Fruit fly (Drosophila melanogaster) whole organism, embryonic: ENCODE results near the gene CG42449.
A peak's percentile ranks its signal among the peaks of the same experiment; 100 is the strongest.

Experiments used
- Blimp-1 ChIP-seq: fragments of 200-800 bp; sonication (Bioruptor generic); optimal IDR thresholded peaks from 3 replicates; lab custom pipeline; 2018; ENCODE audit warnings: missing biosample characterization, missing genetic modification characterization, mild to moderate bottlenecking, moderate library complexity, missing genetic modification reagents
- CG10366 ChIP-seq: fragments of 200-800 bp; sonication (Bioruptor generic); IDR thresholded peaks from 2 replicates; pipeline ENCODE4 v1.3.6; 2022; ENCODE audit warnings: missing biosample characterization, missing genetic modification characterization
- CG10462 ChIP-seq: fragments of 200-800 bp; sonication (Bioruptor generic); optimal IDR thresholded peaks from 2 replicates; lab custom pipeline; 2016; ENCODE audit warnings: missing biosample characterization, missing genetic modification characterization
- CG12942 ChIP-seq: fragments of 200-800 bp; sonication (Bioruptor generic); optimal IDR thresholded peaks from 3 replicates; lab custom pipeline; 2016; ENCODE audit warnings: missing biosample characterization, missing genetic modification characterization
- CG14667 ChIP-seq: fragments of 200-800 bp; sonication (Bioruptor generic); IDR thresholded peaks from 2 replicates; pipeline ENCODE4 v1.3.6; 2022; ENCODE audit warnings: missing biosample characterization, missing genetic modification characterization
- CG15479 ChIP-seq: fragments of 200-800 bp; sonication (Bioruptor generic); optimal IDR thresholded peaks from 3 replicates; lab custom pipeline; 2019; ENCODE audit warnings: missing biosample characterization, mild to moderate bottlenecking, missing genetic modification characterization, moderate library complexity
- CG18262 ChIP-seq: fragments of 200-800 bp; optimal IDR thresholded peaks from 3 replicates; lab custom pipeline; 2019; ENCODE audit warnings: missing biosample characterization, mild to moderate bottlenecking, missing genetic modification characterization, moderate library complexity
- CG1832 ChIP-seq: fragments of 200-800 bp; sonication (Bioruptor generic); optimal IDR thresholded peaks from 2 replicates; lab custom pipeline; 2017; ENCODE audit warnings: missing biosample characterization, mild to moderate bottlenecking, missing genetic modification characterization, inconsistent platforms
- CG2199 ChIP-seq: fragments of 200-800 bp; sonication (Bioruptor generic); IDR thresholded peaks from 3 replicates; pipeline ENCODE4 v1.3.6; 2022; ENCODE audit warnings: missing biosample characterization, missing genetic modification characterization
- CG34224 ChIP-seq: fragments of 200-800 bp; sonication (Bioruptor generic); IDR thresholded peaks from 3 replicates; pipeline ENCODE4 v1.3.6; 2022; ENCODE audit warnings: missing biosample characterization, missing genetic modification characterization; ENCODE audit not compliant: partially characterized antibody
- CG34376 ChIP-seq: fragments of 200-800 bp; sonication (Bioruptor generic); optimal IDR thresholded peaks from 2 replicates; lab custom pipeline; 2018; ENCODE audit warnings: missing biosample characterization, mild to moderate bottlenecking, missing genetic modification characterization
- CG5245 ChIP-seq: fragments of 200-800 bp; sonication (Bioruptor generic); optimal IDR thresholded peaks from 3 replicates; lab custom pipeline; 2016; ENCODE audit warnings: missing biosample characterization, missing genetic modification characterization
- CG6683 ChIP-seq: fragments of 200-800 bp; sonication (Bioruptor generic); optimal IDR thresholded peaks from 2 replicates; lab custom pipeline; 2017; ENCODE audit warnings: missing biosample characterization, mild to moderate bottlenecking, missing genetic modification characterization, missing genetic modification reagents
- CG8281 ChIP-seq: fragments of 200-800 bp; sonication (Bioruptor generic); optimal IDR thresholded peaks from 2 replicates; lab custom pipeline; 2018; ENCODE audit warnings: missing biosample characterization, mild to moderate bottlenecking, missing genetic modification characterization, moderate library complexity
- CG9817 ChIP-seq: fragments of 200-800 bp; sonication (Bioruptor generic); optimal IDR thresholded peaks from 2 replicates; lab custom pipeline; 2018; ENCODE audit warnings: missing biosample characterization, mild to moderate bottlenecking, missing genetic modification characterization, moderate library complexity
- CTCF ChIP-seq: fragments of 200-800 bp; sonication (Bioruptor generic); optimal IDR thresholded peaks from 2 replicates; lab custom pipeline; 2017; ENCODE audit warnings: missing biosample characterization, mild to moderate bottlenecking, missing genetic modification characterization, moderate library complexity
- Chrac-16 ChIP-seq: fragments of 200-800 bp; sonication (Bioruptor generic); optimal IDR thresholded peaks from 3 replicates; lab custom pipeline; 2016; ENCODE audit warnings: missing biosample characterization, missing genetic modification characterization
- Deaf1 ChIP-seq: fragments of 200-800 bp; optimal IDR thresholded peaks from 3 replicates; lab custom pipeline; 2019; ENCODE audit warnings: missing biosample characterization, mild to moderate bottlenecking, missing genetic modification characterization, moderate library complexity
- Doc2 ChIP-seq: fragments of 200-800 bp; sonication (Bioruptor generic); IDR thresholded peaks from 2 replicates; pipeline ENCODE4 v1.3.6; 2022; ENCODE audit warnings: missing biosample characterization, missing genetic modification characterization
- HLH3B ChIP-seq: fragments of 200-800 bp; sonication (Bioruptor generic); IDR thresholded peaks from 2 replicates; pipeline ENCODE4 v1.3.6; 2022; ENCODE audit warnings: missing biosample characterization, missing genetic modification characterization
- Mad ChIP-seq: fragments of 200-800 bp; sonication (Bioruptor generic); optimal IDR thresholded peaks from 2 replicates; lab custom pipeline; 2016; ENCODE audit warnings: missing biosample characterization, missing genetic modification characterization
- Med ChIP-seq: fragments of 200-800 bp; sonication (Bioruptor generic); peaks from one replicate; lab custom pipeline; 2016; ENCODE audit warnings: missing biosample characterization, missing genetic modification characterization, mild to moderate bottlenecking, inconsistent platforms, moderate library complexity
- Neu2 ChIP-seq: fragments of 200-800 bp; sonication (Bioruptor generic); optimal IDR thresholded peaks from 3 replicates; lab custom pipeline; 2016; ENCODE audit warnings: missing biosample characterization, missing genetic modification characterization, borderline replicate concordance
- Nf-YA ChIP-seq: fragments of 200-800 bp; sonication (Bioruptor generic); IDR thresholded peaks from 2 replicates; pipeline ENCODE4 v1.3.6; 2022; ENCODE audit warnings: missing biosample characterization, missing genetic modification characterization
- Oaz ChIP-seq: fragments of 200-800 bp; sonication (Bioruptor generic); IDR thresholded peaks from 2 replicates; pipeline ENCODE4 v1.3.6; 2022; ENCODE audit warnings: missing biosample characterization, missing genetic modification characterization
- Opbp ChIP-seq: fragments of 200-800 bp; sonication (Bioruptor generic); IDR thresholded peaks from 3 replicates; pipeline ENCODE4 v1.3.6; 2022; ENCODE audit warnings: missing biosample characterization, missing genetic modification characterization; ENCODE audit not compliant: partially characterized antibody
- Poxn ChIP-seq: fragments of 200-800 bp; sonication (Bioruptor generic); IDR thresholded peaks from 2 replicates; pipeline ENCODE4 v1.3.6; 2022; ENCODE audit warnings: missing biosample characterization, missing genetic modification characterization
- YL-1 ChIP-seq: fragments of 200-800 bp; sonication (Bioruptor generic); optimal IDR thresholded peaks from 3 replicates; lab custom pipeline; 2017; ENCODE audit warnings: missing biosample characterization, mild to moderate bottlenecking, missing genetic modification characterization
- al ChIP-seq: fragments of 200-800 bp; sonication (Bioruptor generic); IDR thresholded peaks from 2 replicates; pipeline ENCODE4 v1.3.6; 2022; ENCODE audit warnings: missing biosample characterization, missing genetic modification characterization
- cas ChIP-seq: fragments of 200-800 bp; sonication (Bioruptor generic); IDR thresholded peaks from 2 replicates; pipeline ENCODE4 v1.3.6; 2022; ENCODE audit warnings: missing biosample characterization, missing genetic modification characterization
- cg ChIP-seq: fragments of 200-800 bp; sonication (Bioruptor generic); optimal IDR thresholded peaks from 3 replicates; lab custom pipeline; 2019; ENCODE audit warnings: missing biosample characterization, mild to moderate bottlenecking, missing genetic modification characterization, moderate library complexity
- crc ChIP-seq: fragments of 200-800 bp; sonication (Bioruptor generic); optimal IDR thresholded peaks from 2 replicates; lab custom pipeline; 2016; ENCODE audit warnings: missing biosample characterization, missing genetic modification characterization
- danr ChIP-seq: fragments of 200-800 bp; sonication (Bioruptor generic); IDR thresholded peaks from 2 replicates; pipeline ENCODE4 v1.3.6; 2022; ENCODE audit warnings: missing biosample characterization, missing genetic modification characterization
- dpn ChIP-seq, 2 experiments: fragments of 200-800 bp; sonication (Bioruptor generic); optimal IDR thresholded peaks; 3 replicates each; lab custom pipeline; 2016; ENCODE audit warnings: missing biosample characterization in 2 of 2, missing genetic modification characterization in 2 of 2
- grn ChIP-seq: fragments of 200-800 bp; sonication (Bioruptor generic); optimal IDR thresholded peaks from 3 replicates; lab custom pipeline; 2017; ENCODE audit warnings: missing biosample characterization, missing genetic modification characterization
- kni ChIP-seq: fragments of 200-800 bp; sonication (Bioruptor generic); optimal IDR thresholded peaks from 3 replicates; lab custom pipeline; 2017; ENCODE audit warnings: mild to moderate bottlenecking, missing biosample characterization, missing genetic modification reagents, missing genetic modification characterization
- maf-S ChIP-seq: fragments of 200-800 bp; sonication (Bioruptor generic); optimal IDR thresholded peaks from 2 replicates; lab custom pipeline; 2016; ENCODE audit warnings: missing biosample characterization, missing genetic modification characterization
- onecut ChIP-seq: fragments of 200-800 bp; sonication (Bioruptor generic); IDR thresholded peaks from 2 replicates; pipeline ENCODE4 v1.3.6; 2022; ENCODE audit warnings: missing biosample characterization, missing genetic modification characterization
- pb ChIP-seq: fragments of 200-800 bp; sonication (Bioruptor generic); optimal IDR thresholded peaks from 3 replicates; lab custom pipeline; 2016; ENCODE audit warnings: missing biosample characterization, missing genetic modification characterization
- pho ChIP-seq: fragments of 200-800 bp; sonication (Bioruptor generic); optimal IDR thresholded peaks from 2 replicates; lab custom pipeline; 2016; ENCODE audit warnings: missing biosample characterization, missing genetic modification characterization
- phol ChIP-seq: fragments of 200-800 bp; sonication (Bioruptor generic); optimal IDR thresholded peaks from 3 replicates; lab custom pipeline; 2018; ENCODE audit warnings: missing biosample characterization, mild to moderate bottlenecking, missing genetic modification characterization, moderate library complexity
- pros ChIP-seq: fragments of 200-800 bp; sonication (Bioruptor generic); optimal IDR thresholded peaks from 3 replicates; lab custom pipeline; 2019; ENCODE audit warnings: missing biosample characterization, mild to moderate bottlenecking, missing genetic modification characterization, moderate library complexity
- repo ChIP-seq: fragments of 200-800 bp; sonication (Bioruptor generic); optimal IDR thresholded peaks from 2 replicates; lab custom pipeline; 2016; ENCODE audit warnings: missing biosample characterization, missing genetic modification characterization
- row ChIP-seq: fragments of 200-800 bp; sonication (Bioruptor generic); IDR thresholded peaks from 3 replicates; pipeline ENCODE4 v1.3.6; 2022; ENCODE audit warnings: missing biosample characterization, missing genetic modification characterization
- sens ChIP-seq: fragments of 200-800 bp; sonication (Bioruptor generic); peaks from one replicate; lab custom pipeline; 2016; ENCODE audit warnings: missing biosample characterization, missing genetic modification characterization
- sna ChIP-seq: fragments of 200-800 bp; sonication (Bioruptor generic); IDR thresholded peaks from 2 replicates; pipeline ENCODE4 v1.3.6; 2022; ENCODE audit warnings: missing biosample characterization, missing genetic modification characterization; ENCODE audit not compliant: partially characterized antibody
- sr ChIP-seq: fragments of 200-800 bp; sonication (Bioruptor generic); IDR thresholded peaks from 3 replicates; pipeline ENCODE4 v1.3.6; 2022; ENCODE audit warnings: missing biosample characterization, missing genetic modification characterization
- ttk ChIP-seq: fragments of 200-800 bp; sonication (Bioruptor generic); IDR thresholded peaks from 2 replicates; pipeline ENCODE4 v2.1.2; 2022; ENCODE audit warnings: missing biosample characterization, missing genetic modification characterization
- twi ChIP-seq: fragments of 200-800 bp; optimal IDR thresholded peaks from 2 replicates; lab custom pipeline; 2019; ENCODE audit warnings: missing biosample characterization, mild to moderate bottlenecking, missing genetic modification characterization, moderate library complexity
- unc-4 ChIP-seq: fragments of 200-800 bp; sonication (Bioruptor generic); IDR thresholded peaks from 2 replicates; pipeline ENCODE4 v1.3.6; 2022; ENCODE audit warnings: missing biosample characterization, missing genetic modification characterization; ENCODE audit not compliant: partially characterized antibody
- wor ChIP-seq: fragments of 200-800 bp; sonication (Bioruptor generic); IDR thresholded peaks from 2 replicates; pipeline ENCODE4 v1.3.6; 2022; ENCODE audit warnings: missing biosample characterization, missing genetic modification characterization
- zfh2 ChIP-seq: fragments of 200-800 bp; sonication (Bioruptor generic); optimal IDR thresholded peaks from 2 replicates; lab custom pipeline; 2016; ENCODE audit warnings: missing biosample characterization, missing genetic modification characterization

CG42449 gene

dm6 chrX:5698087-5698727 lies 15.2 kb downstream of the CG42449 start, which contains the start of gene AdamTS-B (continued):
- TF ChIP-seq Oaz: no peak
- no peak for TF ChIP-seq cas (GFP tag; lab: Robert Waterston, UW)
- TF ChIP-seq CG5245 (GFP tag; lab: Kevin White, UChicago): no peak
- no peak for TF ChIP-seq pho (GFP tag; lab: Kevin White, UChicago)
- TF ChIP-seq unc-4 (GFP tag; lab: Robert Waterston, UW): no peak
- TF ChIP-seq phol (tag; lab: Kevin White, UChicago): peak; percentile 58
- no peak for TF ChIP-seq sna (GFP tag; lab: Robert Waterston, UW)
- TF ChIP-seq danr (GFP tag; lab: Robert Waterston, UW): no peak
- TF ChIP-seq CG34376 (GFP tag; lab: Kevin White, UChicago): no peak
- TF ChIP-seq Deaf1 (tag; lab: Kevin White, UChicago): no peak
- TF ChIP-seq Mad (GFP tag; lab: Kevin White, UChicago): no peak
- peak; percentile 81 for TF ChIP-seq row (GFP tag; lab: Robert Waterston, UW)
- TF ChIP-seq CG10462 (GFP tag; lab: Kevin White, UChicago): peak; percentile 10
- TF ChIP-seq Med (GFP tag; lab: Kevin White, UChicago): peak; percentile 18
- TF ChIP-seq CTCF (GFP tag; lab: Kevin White, UChicago): no peak
- TF ChIP-seq Doc2: no peak
- no peak for TF ChIP-seq zfh2 (GFP tag; lab: Kevin White, UChicago)
- no peak for TF ChIP-seq CG2199
- no peak for TF ChIP-seq CG14667 (GFP tag; lab: Robert Waterston, UW)
- peak; percentile 18; the same call in 1 of the 2 replicates for TF ChIP-seq CG10366
- no peak for TF ChIP-seq crc (GFP tag; lab: Kevin White, UChicago)
- TF ChIP-seq YL-1 (GFP tag; lab: Kevin White, UChicago): no peak
- TF ChIP-seq onecut: no peak
- TF ChIP-seq dpn (GFP tag; optimal IDR thresholded peaks at IDR 0.05; lab: Kevin White, UChicago): peak; percentile 9 to 23
- peak; percentile 46; the same call in 1 of the 2 replicates for TF ChIP-seq ttk
- peak; percentile 88 for TF ChIP-seq sens (GFP tag; lab: Kevin White, UChicago)
- TF ChIP-seq Opbp: no peak
- no peak for TF ChIP-seq pb (GFP tag; lab: Kevin White, UChicago)
- no peak for TF ChIP-seq repo (GFP tag; lab: Kevin White, UChicago)
- TF ChIP-seq twi: no peak
- no peak for TF ChIP-seq CG6683
- TF ChIP-seq wor (GFP tag; lab: Robert Waterston, UW): peak; percentile 24; the same call in 1 of the 2 replicates
- no peak for TF ChIP-seq pros (GFP tag; lab: Kevin White, UChicago)
- TF ChIP-seq CG9817: peak; percentile 28
- no peak for TF ChIP-seq cg (GFP tag; lab: Kevin White, UChicago)
- TF ChIP-seq CG8281 (tag; lab: Kevin White, UChicago): peak; percentile 21
- TF ChIP-seq maf-S: no peak
- TF ChIP-seq Blimp-1: peak; percentile 37
- TF ChIP-seq CG12942 (GFP tag; lab: Kevin White, UChicago): peak; percentile 1
- TF ChIP-seq sr: no peak
- no peak for TF ChIP-seq HLH3B (GFP tag; lab: Robert Waterston, UW)
- TF ChIP-seq CG34224 (GFP tag; lab: Robert Waterston, UW): no peak
- peak; percentile 22 for TF ChIP-seq CG15479
- TF ChIP-seq Neu2 (GFP tag; lab: Kevin White, UChicago): no peak
- TF ChIP-seq Poxn (GFP tag; lab: Robert Waterston, UW): no peak
- TF ChIP-seq grn (GFP tag; lab: Kevin White, UChicago): no peak
- TF ChIP-seq CG18262 (tag; lab: Kevin White, UChicago): peak; percentile 42
- TF ChIP-seq al: no peak
- TF ChIP-seq Chrac-16: peak; percentile 24
- no peak for TF ChIP-seq CG1832
- no peak for TF ChIP-seq Nf-YA (GFP tag; lab: Robert Waterston, UW)
- no peak for TF ChIP-seq kni
